Worm (Caenorhabditis elegans): ENCODE measurements around the gene ssp-10.

ssp-10 gene

DNA sequence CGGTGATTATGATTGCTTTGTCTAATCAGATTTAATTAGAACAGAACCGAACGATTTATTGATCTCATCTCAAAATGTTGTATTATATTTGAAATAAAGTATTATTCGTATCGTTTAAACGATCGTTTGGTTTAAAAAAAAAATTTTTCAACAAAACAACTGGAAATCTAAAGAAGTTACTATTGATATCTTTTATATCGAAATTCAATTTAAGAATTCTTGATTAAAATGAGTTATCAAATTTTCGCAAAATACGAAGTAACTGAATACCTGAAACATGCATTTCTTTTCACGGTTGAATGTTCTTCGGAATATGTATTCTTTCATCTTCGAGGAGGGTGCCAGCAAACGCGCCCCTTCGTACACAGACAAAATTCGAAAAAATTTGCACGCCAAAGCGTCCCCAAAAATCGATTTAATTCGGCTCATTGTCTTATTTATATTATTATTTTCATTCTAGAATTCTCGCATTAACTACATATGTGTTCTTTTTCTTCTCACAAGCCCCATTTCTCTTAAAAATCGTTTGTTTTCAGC, 7.2 kb upstream of the ssp-10 start, which contains the start of gene npp-1:
TSS of gene npp-1 (plus strand) at position 537 of the 537 bp plus-strand sequence.
- peak; percentile 46 for TF ChIP-seq lir-3 (tag; optimal IDR thresholded peaks at IDR 0.05; ENCODE audit: poor library complexity)
- peak; percentile 10; the same call in 1 of the 2 replicates for TF ChIP-seq isw-1 (GFP tag; IDR thresholded peaks at IDR 0.05)
- peak; percentile 79 for TF ChIP-seq C16A3.4 (tag; optimal IDR thresholded peaks at IDR 0.05)
- peak; percentile 49 to 69 (median 49) for TF ChIP-seq dpl-1 (GFP tag; optimal IDR thresholded peaks at IDR 0.05)
- TF ChIP-seq lin-15B (tag; optimal IDR thresholded peaks at IDR 0.05): peak; percentile 37
- TF ChIP-seq lin-13 (GFP tag; optimal IDR thresholded peaks at IDR 0.05): peak; percentile 35
- no peak for TF ChIP-seq jun-1 (tag; optimal IDR thresholded peaks at IDR 0.05)
- peak; percentile 62 to 72 for TF ChIP-seq efl-1 (optimal IDR thresholded peaks at IDR 0.05)
- peak; percentile 56 to 90 for TF ChIP-seq efl-1 (GFP tag; optimal IDR thresholded peaks at IDR 0.05 in 1 of 2)
- no peak for TF ChIP-seq egl-13 (tag; optimal IDR thresholded peaks at IDR 0.05)
- TF ChIP-seq lsy-2 (tag; optimal IDR thresholded peaks at IDR 0.05): peak in 1 of 2 experiments; percentile 70
- TF ChIP-seq lin-35 (GFP tag; optimal IDR thresholded peaks at IDR 0.05): peak; percentile 34 to 81
- TF ChIP-seq blmp-1 (tag; optimal IDR thresholded peaks at IDR 0.05): peak; percentile 36
- TF ChIP-seq elt-3 (tag; optimal IDR thresholded peaks at IDR 0.05): peak in 1 of 6 experiments; percentile 24
- TF ChIP-seq ceh-82 (tag; optimal IDR thresholded peaks at IDR 0.05): peak in 1 of 3 experiments; percentile 20
- TF ChIP-seq rnt-1 (tag; optimal IDR thresholded peaks at IDR 0.05): peak; percentile 43
- no peak for TF ChIP-seq pag-3 (tag; optimal IDR thresholded peaks at IDR 0.05; ENCODE audit: borderline replicate concordance, insufficient read depth)
- TF ChIP-seq F16B12.6 (tag; optimal IDR thresholded peaks at IDR 0.05): peak; percentile 9
- TF ChIP-seq fkh-4 (tag; optimal IDR thresholded peaks at IDR 0.05; ENCODE audit: borderline replicate concordance): no peak
- TF ChIP-seq nhr-90 (tag; optimal IDR thresholded peaks at IDR 0.05; ENCODE audit: poor library complexity): peak; percentile 17
- peak; percentile 37 for TF ChIP-seq nhr-20 (tag; optimal IDR thresholded peaks at IDR 0.05)

DNA sequence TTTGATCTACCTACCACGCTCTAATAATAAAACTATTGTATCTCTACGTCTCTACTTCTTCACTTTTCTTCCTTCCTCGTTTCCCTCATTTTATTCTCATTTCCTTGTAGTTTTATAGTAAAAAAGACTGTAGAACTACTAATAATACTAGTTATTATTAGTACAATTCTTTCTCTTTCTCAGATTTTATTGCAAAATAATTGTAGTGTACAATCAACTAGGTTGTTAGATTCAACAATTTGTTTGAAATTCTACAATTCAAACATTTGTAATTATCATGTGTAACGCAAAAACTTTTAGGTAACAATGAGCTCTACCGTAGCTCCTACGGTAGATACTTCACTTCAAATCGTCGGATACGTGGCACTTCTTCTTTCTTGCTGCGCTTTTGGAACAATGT, 4.9 kb upstream of the ssp-10 start, which contains the start of gene K07F5.12:
TSS of gene K07F5.12 (plus strand) at position 301 of the 400 bp plus-strand sequence.
- TF ChIP-seq xbp-1 (tag; optimal IDR thresholded peaks at IDR 0.05): no peak
- no peak for TF ChIP-seq pqm-1 (tag; optimal IDR thresholded peaks at IDR 0.05)
- no peak for TF ChIP-seq zag-1 (tag; optimal IDR thresholded peaks at IDR 0.05)
- no peak for TF ChIP-seq irx-1 (tag; optimal IDR thresholded peaks at IDR 0.05)
- TF ChIP-seq F16B12.6 (tag; optimal IDR thresholded peaks at IDR 0.05): no peak
- no peak for TF ChIP-seq unc-130 (tag; optimal IDR thresholded peaks at IDR 0.05)
- TF ChIP-seq nhr-71 (tag; optimal IDR thresholded peaks at IDR 0.05): no peak
- TF ChIP-seq elt-3 (tag; optimal IDR thresholded peaks at IDR 0.05): no peak
- no peak for TF ChIP-seq unc-62 (GFP tag; optimal IDR thresholded peaks at IDR 0.05)
- TF ChIP-seq isw-1 (GFP tag; IDR thresholded peaks at IDR 0.05): no peak
- TF ChIP-seq lin-13 (GFP tag; optimal IDR thresholded peaks at IDR 0.05): no peak
- no peak for TF ChIP-seq nhr-84 (tag; optimal IDR thresholded peaks at IDR 0.05)
- TF ChIP-seq ceh-8 (GFP tag; optimal IDR thresholded peaks at IDR 0.05): no peak

DNA sequence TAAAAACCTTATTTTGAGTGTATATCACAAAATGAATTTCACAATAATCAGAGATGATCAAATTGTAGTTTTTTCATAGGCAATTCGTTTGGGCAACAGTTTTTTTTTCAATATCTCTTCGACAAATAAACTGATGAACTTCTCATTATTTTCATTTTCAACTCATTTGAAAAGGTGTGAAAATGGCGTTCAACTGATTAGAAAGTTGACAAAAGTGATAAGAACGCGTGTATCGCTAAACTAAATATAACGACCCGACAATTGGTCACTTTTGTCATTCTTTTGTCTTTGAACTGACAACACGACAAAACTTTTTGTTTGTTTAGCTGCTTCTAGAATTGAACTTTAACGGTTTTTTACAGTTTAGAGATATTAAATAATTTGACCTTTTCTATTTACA, 4.1 kb upstream of the ssp-10 start:
- TF ChIP-seq nhr-77 (tag; optimal IDR thresholded peaks at IDR 0.05) (no peak), elt-2 (tag; optimal IDR thresholded peaks at IDR 0.05) (peak; percentile 5)

DNA sequence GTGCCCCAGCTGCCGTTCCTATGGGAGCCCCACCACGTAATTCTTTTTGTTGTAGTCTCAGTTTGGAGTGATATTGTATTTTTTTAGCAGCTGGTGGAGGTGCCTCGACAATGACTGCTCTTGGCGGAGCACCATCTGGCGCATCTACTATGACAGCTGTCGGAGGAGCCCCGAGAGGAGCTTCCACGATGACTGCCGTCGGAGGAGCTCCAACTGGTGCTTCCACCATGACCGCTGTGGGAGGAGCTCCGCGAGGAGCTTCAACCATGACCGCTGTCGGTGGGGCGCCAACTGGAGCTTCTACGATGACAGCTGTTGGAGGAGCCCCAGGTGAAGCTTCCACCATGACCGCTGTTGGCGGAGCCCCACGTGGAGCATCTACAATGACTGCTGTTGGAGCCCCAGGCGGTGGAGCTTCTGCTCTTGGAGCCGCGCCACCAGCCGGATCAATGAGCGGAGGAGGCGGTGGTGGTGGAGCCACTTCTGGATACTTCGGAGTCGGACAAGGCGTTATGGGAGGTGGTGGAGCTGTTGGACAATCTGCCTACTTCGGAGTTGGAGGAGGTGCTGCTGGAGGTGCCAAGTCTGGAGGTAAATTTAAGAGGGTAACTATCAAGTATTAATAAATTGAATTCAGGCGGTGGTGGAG, 2.1 kb upstream of the ssp-10 start:
- TF ChIP-seq mep-1 (tag; optimal IDR thresholded peaks at IDR 0.05): no peak

DNA sequence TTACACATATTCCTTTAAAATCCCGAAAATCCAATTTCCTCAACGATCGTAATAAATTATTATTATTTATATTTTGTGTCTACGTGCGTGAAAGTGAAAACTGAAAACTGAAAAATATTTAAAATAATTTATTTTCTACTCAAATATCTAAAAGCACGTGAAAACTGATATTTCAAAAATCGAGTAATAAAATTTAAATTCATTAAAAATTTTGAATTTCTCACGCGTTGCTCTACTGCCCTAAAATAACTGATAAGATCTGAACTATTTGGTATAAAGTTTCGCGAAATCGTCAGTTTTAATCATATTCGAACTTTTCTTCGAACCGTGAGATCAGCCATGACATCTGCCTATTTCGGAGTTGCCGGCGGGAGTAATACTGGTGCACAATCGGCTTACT, 1.4 kb upstream of the ssp-10 start, which contains the start of gene ssq-1:
TSS of gene ssq-1 (plus strand) at position 301 of the 400 bp plus-strand sequence.
- TF ChIP-seq aly-2 (tag; optimal IDR thresholded peaks at IDR 0.05) (no peak), efl-1 (optimal IDR thresholded peaks at IDR 0.05) (no peak), efl-1 (GFP tag; optimal IDR thresholded peaks at IDR 0.05 in 1 of 2) (no peak), nhr-12 (tag; optimal IDR thresholded peaks at IDR 0.05) (no peak), dsc-1 (tag; optimal IDR thresholded peaks at IDR 0.05) (no peak), lin-35 (GFP tag; optimal IDR thresholded peaks at IDR 0.05) (no peak), sox-4 (tag; optimal IDR thresholded peaks at IDR 0.05) (no peak), pqm-1 (tag; optimal IDR thresholded peaks at IDR 0.05) (no peak), ets-5 (GFP tag; IDR thresholded peaks at IDR 0.05) (no peak), nhr-84 (tag; optimal IDR thresholded peaks at IDR 0.05) (no peak), pax-3 (tag; optimal IDR thresholded peaks at IDR 0.05) (no peak)
